Worm (Caenorhabditis elegans): ENCODE results near the gene aat-4.
A peak's percentile ranks its signal among the peaks of the same experiment; 100 is the strongest.

- no peak for TF ChIP-seq zip-2 (tag; optimal IDR thresholded peaks at IDR 0.05)
- no peak for TF ChIP-seq nhr-11 (tag; optimal IDR thresholded peaks at IDR 0.05)
- no peak for TF ChIP-seq sdz-12 (GFP tag; optimal IDR thresholded peaks at IDR 0.05)
- 0 out of 2 replicates have a peak, but pooled peaks have one; percentile 13 for TF ChIP-seq dmd-6 (GFP tag; IDR thresholded peaks at IDR 0.05)
- TF ChIP-seq ceh-62 (tag; optimal IDR thresholded peaks at IDR 0.05) = no peak
- no peak for TF ChIP-seq zag-1 (tag; optimal IDR thresholded peaks at IDR 0.05)
- no peak for TF ChIP-seq nhr-48 (tag; optimal IDR thresholded peaks at IDR 0.05)
- no peak for TF ChIP-seq ZK337.2 (GFP tag; IDR thresholded peaks at IDR 0.05)
- no peak for TF ChIP-seq aly-2 (tag; optimal IDR thresholded peaks at IDR 0.05)
- TF ChIP-seq nhr-77 (tag; optimal IDR thresholded peaks at IDR 0.05) = no peak
- no peak for TF ChIP-seq nhr-237 (tag; optimal IDR thresholded peaks at IDR 0.05)
These were observed 27.0 kb downstream of the aat-4 start, which contains the start of gene acox-3 for ce11 chrIV:6248486-6248885.

Data from whole organism, L4 larva.